Worm (Caenorhabditis elegans) whole organism, mixed stage, embryonic: ENCODE measurements around the gene K09E9.3.

Experiments
- blmp-1 ChIP-seq: fragments of 150-350 bp; optimal IDR thresholded peaks from 2 replicates; lab custom pipeline; 2014; ENCODE audit warnings: missing biosample characterization, missing genetic modification characterization
- ceh-43 ChIP-seq: fragments of 200-800 bp; sonication (Bioruptor generic); optimal IDR thresholded peaks from 2 replicates; lab custom pipeline; 2018; ENCODE audit warnings: mild to moderate bottlenecking, missing genetic modification characterization, moderate library complexity, missing compliant biosample characterization
- cnd-1 ChIP-seq: fragments of 200-800 bp; sonication (Bioruptor generic); optimal IDR thresholded peaks from 2 replicates; lab custom pipeline; 2018; ENCODE audit warnings: mild to moderate bottlenecking, missing genetic modification characterization, missing compliant biosample characterization
- elt-3 ChIP-seq: fragments of 150-350 bp; optimal IDR thresholded peaks from 2 replicates; lab custom pipeline; 2014; ENCODE audit warnings: missing biosample characterization, missing genetic modification characterization
- lsy-2 ChIP-seq: fragments of 150-350 bp; optimal IDR thresholded peaks from 2 replicates; lab custom pipeline; 2014; ENCODE audit warnings: missing biosample characterization, missing genetic modification characterization
- mep-1 ChIP-seq: fragments of 150-350 bp; optimal IDR thresholded peaks from 2 replicates; lab custom pipeline; 2017; ENCODE audit warnings: missing biosample characterization, missing genetic modification reagents, missing genetic modification characterization, inconsistent platforms
- nhr-237 ChIP-seq: fragments of 150-350 bp; optimal IDR thresholded peaks from 2 replicates; lab custom pipeline; 2014; ENCODE audit warnings: missing biosample characterization, missing genetic modification characterization
- nhr-28 ChIP-seq: fragments of 150-350 bp; optimal IDR thresholded peaks from 2 replicates; lab custom pipeline; 2014; ENCODE audit warnings: missing biosample characterization, missing genetic modification characterization
- pha-4 ChIP-seq: fragments of 150-350 bp; optimal IDR thresholded peaks from 2 replicates; lab custom pipeline; 2018; ENCODE audit warnings: missing biosample characterization, missing genetic modification reagents, missing genetic modification characterization
- snpc-4 ChIP-seq: fragments of 150-350 bp; optimal IDR thresholded peaks from 2 replicates; lab custom pipeline; 2014; ENCODE audit warnings: missing biosample characterization, missing genetic modification characterization
- tbx-8 ChIP-seq: fragments of 200-800 bp; sonication (Bioruptor generic); optimal IDR thresholded peaks from 2 replicates; lab custom pipeline; 2018; ENCODE audit warnings: mild to moderate bottlenecking, missing genetic modification characterization, moderate library complexity, missing compliant biosample characterization
- unc-120 ChIP-seq: sonication (generic microtip); optimal IDR thresholded peaks from 2 replicates; lab custom pipeline; 2017; ENCODE audit warnings: missing genetic modification characterization, missing compliant biosample characterization; ENCODE audit not compliant: poor library complexity, severe bottlenecking
- unc-62 ChIP-seq: fragments of 150-350 bp; optimal IDR thresholded peaks from 2 replicates; lab custom pipeline; 2014; ENCODE audit warnings: missing biosample characterization, missing genetic modification reagents, missing genetic modification characterization
- ztf-11 ChIP-seq: fragments of 150-350 bp; optimal IDR thresholded peaks from 2 replicates; lab custom pipeline; 2014; ENCODE audit warnings: missing biosample characterization, missing genetic modification characterization

ce11 chrX:15654969-15655368 lies 41.4 kb upstream of the K09E9.3 start:
- no peak for TF ChIP-seq nhr-28
- no peak for TF ChIP-seq pha-4 (tag; lab: Kevin White, UChicago)
- TF ChIP-seq lsy-2 (tag; lab: Kevin White, UChicago) = no peak
- no peak for TF ChIP-seq unc-120 (tag; lab: Kevin White, UChicago)
- no peak for TF ChIP-seq elt-3 (tag; lab: Kevin White, UChicago)
- no peak for TF ChIP-seq ztf-11 (tag; lab: Kevin White, UChicago)
- no peak for TF ChIP-seq blmp-1 (tag; lab: Kevin White, UChicago)
- no peak for TF ChIP-seq cnd-1 (tag; lab: Kevin White, UChicago)
- no peak for TF ChIP-seq mep-1 (tag; lab: Kevin White, UChicago)
- no peak for TF ChIP-seq tbx-8 (GFP tag; lab: Kevin White, UChicago)
- TF ChIP-seq nhr-237 (tag; lab: Kevin White, UChicago) = no peak
- TF ChIP-seq snpc-4 (tag; lab: Kevin White, UChicago) = no peak
- no peak for TF ChIP-seq ceh-43 (GFP tag; lab: Kevin White, UChicago)
- no peak for TF ChIP-seq unc-62
